Worm (Caenorhabditis elegans) whole organism, early embryonic: Measurements from ENCODE around the gene pho-6.

Experiments
- aly-1 ChIP-seq: sonication (generic microtip); optimal IDR thresholded peaks from 2 replicates; lab custom pipeline; 2016; ENCODE audit warnings: missing genetic modification characterization, missing compliant biosample characterization
- ama-1 ChIP-seq: fragments of 150-350 bp; optimal IDR thresholded peaks from 2 replicates; lab custom pipeline; 2014
- ets-7 ChIP-seq: sonication (generic microtip); optimal IDR thresholded peaks from 2 replicates; lab custom pipeline; 2016; ENCODE audit warnings: missing genotype, missing genetic modification characterization, missing compliant biosample characterization
- pes-1 ChIP-seq: fragments of 200-800 bp; sonication (Bioruptor generic); IDR thresholded peaks from 2 replicates; pipeline ENCODE4 v1.3.6; 2022; ENCODE audit warnings: missing genetic modification reagents, missing genetic modification characterization, missing compliant biosample characterization
- sea-1 ChIP-seq: fragments of 200-800 bp; sonication (Bioruptor generic); conservative IDR thresholded peaks from 2 replicates; pipeline ENCODE4 v1.3.6; 2022; ENCODE audit warnings: missing genetic modification characterization, missing compliant biosample characterization

- no peak for TF ChIP-seq ama-1 (lab: Kevin White, UChicago)
- no peak for TF ChIP-seq ets-7 (tag; lab: Kevin White, UChicago)
- no peak for TF ChIP-seq sea-1 (GFP tag; lab: Robert Waterston, UW)
- TF ChIP-seq pes-1 (GFP tag; lab: Robert Waterston, UW) = no peak
- TF ChIP-seq aly-1 = no peak
These were observed 35.6 kb downstream of the pho-6 start for ce11 chrV:8358702-8359101.
